Fruit fly (Drosophila melanogaster): ENCODE data around the gene scaf6.
A peak's percentile ranks its signal among the peaks of the same experiment; 100 is the strongest.

Gene scaf6

DNA sequence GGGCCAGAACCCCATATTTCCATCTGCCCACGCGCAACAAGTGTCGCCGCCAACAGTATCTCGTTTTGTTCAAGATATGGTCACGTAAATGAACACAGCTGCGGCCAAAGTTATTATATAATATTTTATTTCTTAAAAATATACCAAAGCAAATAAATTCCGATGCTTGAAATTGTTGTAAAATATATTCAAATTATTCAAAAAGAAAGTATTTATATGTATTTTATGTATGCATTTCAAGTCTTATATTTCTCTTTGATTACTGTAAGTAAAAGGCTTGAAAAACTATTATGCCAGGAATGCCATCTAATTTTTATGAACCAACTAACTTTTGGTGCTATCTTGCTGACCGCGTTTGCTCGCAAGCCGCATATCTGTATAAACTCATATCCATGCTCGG is 53.2 kb downstream of the scaf6 start (continued):
- TF ChIP-seq Gug (GFP tag; IDR thresholded peaks at IDR 0.05) (peak; percentile 51), CG3919 (GFP tag; optimal IDR thresholded peaks at IDR 0.05) (peak; percentile 83), CG31627 (GFP tag; optimal IDR thresholded peaks at IDR 0.05) (peak; percentile 70), CG4318 (GFP tag; optimal IDR thresholded peaks at IDR 0.05) (no peak), OdsH (GFP tag; optimal IDR thresholded peaks at IDR 0.05) (no peak), CG10669 (GFP tag; optimal IDR thresholded peaks at IDR 0.05) (no peak), Eip78C (GFP tag) (peak; percentile 98), CG16779 (tag; optimal IDR thresholded peaks at IDR 0.05) (peak; percentile 57), achi (GFP tag; optimal IDR thresholded peaks at IDR 0.05) (peak; percentile 82), CG6808 (GFP tag; optimal IDR thresholded peaks at IDR 0.05) (peak; percentile 88), CG6276 (GFP tag; optimal IDR thresholded peaks at IDR 0.05) (peak; percentile 76), topi (GFP tag; optimal IDR thresholded peaks at IDR 0.05) (peak; percentile 87), spab (GFP tag; optimal IDR thresholded peaks at IDR 0.05) (peak; percentile 78), CG6792 (GFP tag; optimal IDR thresholded peaks at IDR 0.05) (peak; percentile 83), Lpt (GFP tag; optimal IDR thresholded peaks at IDR 0.05) (peak; percentile 67), Hr38 (GFP tag; optimal IDR thresholded peaks at IDR 0.05) (no peak), Ets21C (GFP tag; optimal IDR thresholded peaks at IDR 0.05) (peak; percentile 45), lz (GFP tag; optimal IDR thresholded peaks at IDR 0.05) (peak; percentile 81), Sox14 (GFP tag; optimal IDR thresholded peaks at IDR 0.05) (peak; percentile 77), Sox102F (GFP tag; optimal IDR thresholded peaks at IDR 0.05) (peak; percentile 85), pdm3 (GFP tag; optimal IDR thresholded peaks at IDR 0.05) (no peak), Hr4 (GFP tag; optimal IDR thresholded peaks at IDR 0.05) (no peak), CG32006 (GFP tag; optimal IDR thresholded peaks at IDR 0.05) (peak; percentile 85)

DNA sequence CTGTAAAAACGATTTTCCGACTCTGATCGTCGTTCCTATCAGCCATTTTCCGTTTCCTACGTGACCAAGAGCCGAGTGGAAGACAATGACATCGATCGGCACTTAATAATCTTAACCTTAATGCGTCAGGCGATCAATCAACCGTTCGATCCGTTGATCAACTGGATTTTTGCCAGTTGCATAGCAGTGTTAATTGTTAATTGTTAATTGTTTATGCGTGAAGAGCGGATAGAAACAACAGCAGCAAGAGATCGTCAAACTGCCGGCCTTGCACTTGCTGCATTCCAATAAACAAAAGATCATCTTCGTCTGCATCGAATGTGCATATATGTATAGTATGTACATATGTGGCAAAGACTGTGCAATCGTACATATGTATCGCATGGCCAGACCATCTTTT is 53.8 kb downstream of the scaf6 start:
- TF ChIP-seq svp (GFP tag): peak; percentile 80
- no peak for TF ChIP-seq dsx (GFP tag; optimal IDR thresholded peaks at IDR 0.05; ENCODE audit: poor library complexity, severe bottlenecking)
- no peak for TF ChIP-seq Met (GFP tag; optimal IDR thresholded peaks at IDR 0.05)

DNA sequence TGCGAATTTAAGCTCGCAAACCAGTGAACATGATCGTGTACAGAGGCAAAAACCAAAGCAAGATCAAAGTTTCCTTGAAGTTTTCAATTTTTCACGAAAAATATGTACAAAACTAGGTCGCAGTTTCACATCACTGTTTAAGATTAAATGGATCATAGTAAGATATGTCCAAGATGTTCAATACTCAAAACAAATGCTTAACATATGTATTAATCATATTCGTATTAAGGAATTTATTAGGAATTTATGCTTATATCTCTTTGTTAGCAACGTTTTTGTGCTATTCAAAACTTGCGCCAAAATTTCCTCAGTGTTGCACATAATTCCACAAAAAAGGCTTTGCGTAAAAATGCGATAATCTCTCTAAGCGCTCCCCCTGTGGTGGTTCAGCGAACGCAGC is 55.0 kb downstream of the scaf6 start:
- TF ChIP-seq CG10669 (GFP tag; optimal IDR thresholded peaks at IDR 0.05) (peak; percentile 21), CG3032 (tag; optimal IDR thresholded peaks at IDR 0.05) (peak; percentile 13), ss (GFP tag; optimal IDR thresholded peaks at IDR 0.05) (no peak), eg (GFP tag; IDR thresholded peaks at IDR 0.05) (peak; percentile 41; the same call in 1 of the 3 replicates), net (GFP tag; optimal IDR thresholded peaks at IDR 0.05) (peak; percentile 5), CG11762 (GFP tag; optimal IDR thresholded peaks at IDR 0.05; ENCODE audit: insufficient read depth) (no peak), acj6 (GFP tag; optimal IDR thresholded peaks at IDR 0.05) (peak; percentile 23), Eip78C (GFP tag) (peak; percentile 76), CG31627 (GFP tag; optimal IDR thresholded peaks at IDR 0.05) (no peak), svp (GFP tag) (no peak), CG8119 (GFP tag; IDR thresholded peaks at IDR 0.05) (peak; percentile 53), CG3919 (GFP tag; optimal IDR thresholded peaks at IDR 0.05) (peak; percentile 21), OdsH (GFP tag; optimal IDR thresholded peaks at IDR 0.05) (peak; percentile 18), Blimp-1 (GFP tag; optimal IDR thresholded peaks at IDR 0.05) (no peak), pdm3 (GFP tag; optimal IDR thresholded peaks at IDR 0.05) (peak; percentile 33), CG32006 (GFP tag; optimal IDR thresholded peaks at IDR 0.05) (peak; percentile 60), vri (GFP tag; optimal IDR thresholded peaks at IDR 0.05) (no peak), CG15336 (GFP tag; IDR thresholded peaks at IDR 0.05) (peak; percentile 18; the same call in 1 of the 2 replicates), Hr38 (GFP tag; optimal IDR thresholded peaks at IDR 0.05) (no peak), CG6276 (GFP tag; optimal IDR thresholded peaks at IDR 0.05) (peak; percentile 41), Sox14 (GFP tag; optimal IDR thresholded peaks at IDR 0.05) (no peak), CG7368 (GFP tag; optimal IDR thresholded peaks at IDR 0.05) (no peak), CG6808 (GFP tag; optimal IDR thresholded peaks at IDR 0.05) (peak; percentile 2), Hr4 (GFP tag; optimal IDR thresholded peaks at IDR 0.05) (peak; percentile 58)
